Worm (Caenorhabditis elegans): ENCODE measurements around the gene R08A2.2.

DNA sequence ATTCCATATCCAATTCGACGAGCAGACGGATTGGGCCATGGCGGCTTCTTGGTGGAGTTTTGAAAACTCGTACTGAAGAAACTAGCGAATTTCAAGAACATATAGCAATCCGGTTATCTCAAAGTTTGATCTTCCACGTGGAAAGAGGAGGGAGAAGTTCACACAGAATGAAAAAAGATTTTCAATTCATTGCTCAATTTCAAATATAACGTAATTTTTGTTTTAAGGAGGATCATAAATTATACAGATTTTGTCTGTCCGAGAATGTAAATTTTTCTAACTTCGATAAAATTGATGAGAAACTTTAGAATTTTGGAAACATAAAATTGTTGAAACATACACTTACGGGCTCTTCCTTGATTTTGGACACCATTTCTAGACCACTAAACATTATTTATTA, 13.2 kb upstream of the R08A2.2 start, which contains the start of gene Y50E8A.2:
- TF ChIP-seq fos-1 (tag; optimal IDR thresholded peaks at IDR 0.05) (no peak), fkh-10 (GFP tag; optimal IDR thresholded peaks at IDR 0.05) (no peak), elt-2 (tag; optimal IDR thresholded peaks at IDR 0.05) (no peak), nhr-11 (tag; optimal IDR thresholded peaks at IDR 0.05) (no peak), skn-1 (tag; optimal IDR thresholded peaks at IDR 0.05) (no peak), unc-86 (tag; optimal IDR thresholded peaks at IDR 0.05) (no peak), nhr-237 (tag; optimal IDR thresholded peaks at IDR 0.05) (no peak), snu-23 (GFP tag; optimal IDR thresholded peaks at IDR 0.05) (no peak), lin-13 (GFP tag; optimal IDR thresholded peaks at IDR 0.05) (no peak), efl-3 (GFP tag; optimal IDR thresholded peaks at IDR 0.05) (no peak), ceh-88 (GFP tag; IDR thresholded peaks at IDR 0.05) (no peak), egl-13 (tag; optimal IDR thresholded peaks at IDR 0.05) (no peak), tbx-2 (tag; optimal IDR thresholded peaks at IDR 0.05) (no peak), efl-1 (optimal IDR thresholded peaks at IDR 0.05) (no peak), efl-1 (GFP tag; optimal IDR thresholded peaks at IDR 0.05 in 1 of 2) (peak in 1 of 2 experiments; percentile 35)
